Worm (Caenorhabditis elegans) whole organism, L1 larva: ENCODE data around the gene F52H2.5.
A peak's percentile ranks its signal among the peaks of the same experiment; 100 is the strongest.

Experiments used
- C16A3.4 ChIP-seq: fragments of 150-350 bp; optimal IDR thresholded peaks from 2 replicates; lab custom pipeline; 2014; ENCODE audit warnings: missing biosample characterization, missing genetic modification characterization
- F16B12.6 ChIP-seq: fragments of 150-350 bp; optimal IDR thresholded peaks from 2 replicates; lab custom pipeline; 2014; ENCODE audit warnings: missing biosample characterization, missing genetic modification characterization
- aha-1 ChIP-seq: fragments of 150-350 bp; optimal IDR thresholded peaks from 2 replicates; lab custom pipeline; 2014; ENCODE audit warnings: missing biosample characterization, missing genetic modification characterization
- aly-2 ChIP-seq: fragments of 150-350 bp; optimal IDR thresholded peaks from 2 replicates; lab custom pipeline; 2014; ENCODE audit warnings: missing biosample characterization, missing genetic modification characterization
- blmp-1 ChIP-seq: fragments of 150-350 bp; optimal IDR thresholded peaks from 2 replicates; lab custom pipeline; 2014; ENCODE audit warnings: missing biosample characterization, missing genetic modification characterization
- ceh-63 ChIP-seq: fragments of 200-800 bp; sonication (Bioruptor generic); optimal IDR thresholded peaks from 2 replicates; lab custom pipeline; 2018; ENCODE audit warnings: mild to moderate bottlenecking, missing genetic modification characterization, missing compliant biosample characterization
- dsc-1 ChIP-seq: sonication (generic microtip); optimal IDR thresholded peaks from 2 replicates; lab custom pipeline; 2016; ENCODE audit warnings: mild to moderate bottlenecking, missing genetic modification characterization, missing compliant biosample characterization
- efl-1 ChIP-seq, 4 experiments: fragments of 150-350 bp; optimal IDR thresholded peaks in 3 of 4; peaks in 1 of 4; 1 replicate in 1 of 4; 2 replicates in 3 of 4; lab custom pipeline; 2014; ENCODE audit warnings: missing biosample characterization in 2 of 4, missing genetic modification characterization in 2 of 4, missing genetic modification reagents in 2 of 4
- efl-3 ChIP-seq: fragments of 200-800 bp; sonication (Bioruptor generic); optimal IDR thresholded peaks from 2 replicates; lab custom pipeline; 2018; ENCODE audit warnings: mild to moderate bottlenecking, missing genetic modification characterization, missing compliant biosample characterization
- elt-3 ChIP-seq, 6 experiments: fragments of 150-350 bp in 1 of 6; sonication (generic microtip); optimal IDR thresholded peaks; 2 replicates each; lab custom pipeline; 2017 to 2018; ENCODE audit warnings: missing biosample characterization in 6 of 6, missing genetic modification characterization in 6 of 6, inconsistent platforms in 1 of 6
- ets-5 ChIP-seq: fragments of 200-800 bp; sonication (Bioruptor generic); IDR thresholded peaks from 2 replicates; pipeline ENCODE4 v1.3.6; 2022; ENCODE audit warnings: missing genetic modification characterization, missing compliant biosample characterization
- fkh-8 ChIP-seq: sonication (generic microtip); optimal IDR thresholded peaks from 2 replicates; lab custom pipeline; 2016; ENCODE audit warnings: mild to moderate bottlenecking, missing genetic modification characterization, missing compliant biosample characterization
- fos-1 ChIP-seq: fragments of 150-350 bp; optimal IDR thresholded peaks from 2 replicates; lab custom pipeline; 2014; ENCODE audit warnings: missing biosample characterization, missing genetic modification characterization
- grh-1 ChIP-seq: fragments of 200-800 bp; sonication (Bioruptor generic); IDR thresholded peaks from 2 replicates; pipeline ENCODE4 v1.3.6; 2022; ENCODE audit warnings: missing genetic modification reagents, missing genetic modification characterization, missing compliant biosample characterization
- hlh-4 ChIP-seq: sonication (generic microtip); optimal IDR thresholded peaks from 2 replicates; lab custom pipeline; 2016; ENCODE audit warnings: mild to moderate bottlenecking, missing genetic modification characterization, missing compliant biosample characterization
- irx-1 ChIP-seq: sonication (generic microtip); optimal IDR thresholded peaks from 2 replicates; lab custom pipeline; 2016; ENCODE audit warnings: missing genetic modification characterization, missing compliant biosample characterization
- jun-1 ChIP-seq: fragments of 150-350 bp; optimal IDR thresholded peaks from 2 replicates; lab custom pipeline; 2014; ENCODE audit warnings: missing biosample characterization, missing genetic modification reagents, missing genetic modification characterization
- lin-14 ChIP-seq: fragments of 200-800 bp; sonication (Bioruptor generic); optimal IDR thresholded peaks from 2 replicates; lab custom pipeline; 2018; ENCODE audit warnings: mild to moderate bottlenecking, missing genetic modification characterization, moderate library complexity, missing compliant biosample characterization
- lin-35 ChIP-seq, 2 experiments: fragments of 150-350 bp; optimal IDR thresholded peaks; 2 replicates each; lab custom pipeline; 2014; ENCODE audit warnings: missing biosample characterization in 2 of 2, missing genetic modification characterization in 2 of 2, missing genetic modification reagents in 2 of 2
- lin-39 ChIP-seq: fragments of 150-350 bp; optimal IDR thresholded peaks from 2 replicates; lab custom pipeline; 2014; ENCODE audit warnings: missing biosample characterization, missing genetic modification reagents, missing genetic modification characterization
- lir-3 ChIP-seq: sonication (generic microtip); optimal IDR thresholded peaks from 2 replicates; lab custom pipeline; 2016; ENCODE audit warnings: mild to moderate bottlenecking, missing genetic modification characterization, moderate library complexity, missing compliant biosample characterization; ENCODE audit not compliant: poor library complexity
- lsy-2 ChIP-seq, 2 experiments: fragments of 150-350 bp; optimal IDR thresholded peaks; 2 replicates each; lab custom pipeline; 2014; ENCODE audit warnings: missing biosample characterization in 2 of 2, missing genetic modification characterization in 2 of 2
- mab-9 ChIP-seq: fragments of 200-800 bp; sonication (Bioruptor generic); IDR thresholded peaks from 2 replicates; pipeline ENCODE4 v1.3.6; 2022; ENCODE audit warnings: missing genetic modification reagents, missing genetic modification characterization, missing compliant biosample characterization
- mdl-1 ChIP-seq, 2 experiments: fragments of 150-350 bp; optimal IDR thresholded peaks; 2 replicates each; lab custom pipeline; 2014 to 2017; ENCODE audit warnings: missing biosample characterization in 2 of 2, missing genetic modification characterization in 2 of 2, inconsistent platforms in 1 of 2
- mef-2 ChIP-seq: fragments of 150-350 bp; optimal IDR thresholded peaks from 2 replicates; lab custom pipeline; 2014; ENCODE audit warnings: missing biosample characterization, missing genetic modification characterization
- nhr-11 ChIP-seq: fragments of 150-350 bp; optimal IDR thresholded peaks from 2 replicates; lab custom pipeline; 2014; ENCODE audit warnings: missing biosample characterization, missing genetic modification characterization
- nhr-12 ChIP-seq: sonication (generic microtip); optimal IDR thresholded peaks from 2 replicates; lab custom pipeline; 2017; ENCODE audit warnings: missing biosample characterization, missing genetic modification characterization
- nhr-19 ChIP-seq: fragments of 200-800 bp; sonication (Bioruptor generic); conservative IDR thresholded peaks from 2 replicates; pipeline ENCODE4 v1.3.6; 2022; ENCODE audit warnings: missing genetic modification characterization, missing compliant biosample characterization
- nhr-20 ChIP-seq: sonication (generic microtip); optimal IDR thresholded peaks from 2 replicates; lab custom pipeline; 2016; ENCODE audit warnings: mild to moderate bottlenecking, missing genetic modification characterization, missing compliant biosample characterization
- nhr-47 ChIP-seq: sonication (generic microtip); optimal IDR thresholded peaks from 2 replicates; lab custom pipeline; 2016; ENCODE audit warnings: mild to moderate bottlenecking, missing genetic modification characterization, moderate library complexity, missing compliant biosample characterization
- nhr-71 ChIP-seq: sonication (generic microtip); optimal IDR thresholded peaks from 2 replicates; lab custom pipeline; 2016; ENCODE audit warnings: mild to moderate bottlenecking, missing genetic modification characterization, moderate library complexity, missing compliant biosample characterization
- nhr-76 ChIP-seq: sonication (generic microtip); optimal IDR thresholded peaks from 2 replicates; lab custom pipeline; 2017; ENCODE audit warnings: missing biosample characterization, missing genetic modification characterization
- nhr-77 ChIP-seq: fragments of 150-350 bp; optimal IDR thresholded peaks from 2 replicates; lab custom pipeline; 2014; ENCODE audit warnings: missing biosample characterization, missing genetic modification characterization
- nhr-85 ChIP-seq: sonication (generic microtip); peaks from one replicate; lab custom pipeline; 2016; ENCODE audit warnings: missing genetic modification characterization, inconsistent platforms, missing compliant biosample characterization
- nhr-90 ChIP-seq: sonication (generic microtip); optimal IDR thresholded peaks from 2 replicates; lab custom pipeline; 2016; ENCODE audit warnings: mild to moderate bottlenecking, missing genetic modification characterization, missing compliant biosample characterization; ENCODE audit not compliant: poor library complexity
- pax-3 ChIP-seq: fragments of 200-800 bp; sonication (Bioruptor generic); optimal IDR thresholded peaks from 2 replicates; lab custom pipeline; 2018; ENCODE audit warnings: mild to moderate bottlenecking, missing genetic modification characterization, moderate library complexity, missing compliant biosample characterization
- rnt-1 ChIP-seq: sonication (generic microtip); optimal IDR thresholded peaks from 2 replicates; lab custom pipeline; 2016; ENCODE audit warnings: mild to moderate bottlenecking, missing genetic modification characterization, moderate library complexity, missing compliant biosample characterization
- skn-1 ChIP-seq: fragments of 150-350 bp; optimal IDR thresholded peaks from 2 replicates; lab custom pipeline; 2014; ENCODE audit warnings: missing biosample characterization, missing genetic modification characterization
- snpc-4 ChIP-seq: fragments of 150-350 bp; optimal IDR thresholded peaks from 2 replicates; lab custom pipeline; 2014; ENCODE audit warnings: missing biosample characterization, missing genetic modification characterization
- snu-23 ChIP-seq: sonication (generic microtip); optimal IDR thresholded peaks from 2 replicates; lab custom pipeline; 2016; ENCODE audit warnings: missing genetic modification characterization, missing compliant biosample characterization
- sptf-1 ChIP-seq: fragments of 150-350 bp; optimal IDR thresholded peaks from 2 replicates; lab custom pipeline; 2014; ENCODE audit warnings: missing biosample characterization, missing genetic modification characterization
- swsn-7 ChIP-seq: sonication (generic microtip); optimal IDR thresholded peaks from 2 replicates; lab custom pipeline; 2016; ENCODE audit warnings: missing genetic modification characterization, missing compliant biosample characterization
- tbx-2 ChIP-seq: sonication (generic microtip); optimal IDR thresholded peaks from 2 replicates; lab custom pipeline; 2016; ENCODE audit warnings: missing genetic modification characterization, missing compliant biosample characterization
- unc-30 ChIP-seq: sonication (generic microtip); optimal IDR thresholded peaks from 2 replicates; lab custom pipeline; 2017; ENCODE audit warnings: missing biosample characterization, missing genetic modification characterization
- unc-98 ChIP-seq: fragments of 200-800 bp; sonication (Bioruptor generic); IDR thresholded peaks from 2 replicates; pipeline ENCODE4 v1.3.6; 2022; ENCODE audit warnings: missing genetic modification characterization, missing compliant biosample characterization
- vab-15 ChIP-seq: sonication (generic microtip); optimal IDR thresholded peaks from 2 replicates; lab custom pipeline; 2017; ENCODE audit warnings: missing genotype, mild to moderate bottlenecking, missing genetic modification characterization, missing compliant biosample characterization
- zag-1 ChIP-seq: fragments of 150-350 bp; optimal IDR thresholded peaks from 2 replicates; lab custom pipeline; 2014; ENCODE audit warnings: missing biosample characterization, missing genetic modification characterization

F52H2.5 gene

DNA sequence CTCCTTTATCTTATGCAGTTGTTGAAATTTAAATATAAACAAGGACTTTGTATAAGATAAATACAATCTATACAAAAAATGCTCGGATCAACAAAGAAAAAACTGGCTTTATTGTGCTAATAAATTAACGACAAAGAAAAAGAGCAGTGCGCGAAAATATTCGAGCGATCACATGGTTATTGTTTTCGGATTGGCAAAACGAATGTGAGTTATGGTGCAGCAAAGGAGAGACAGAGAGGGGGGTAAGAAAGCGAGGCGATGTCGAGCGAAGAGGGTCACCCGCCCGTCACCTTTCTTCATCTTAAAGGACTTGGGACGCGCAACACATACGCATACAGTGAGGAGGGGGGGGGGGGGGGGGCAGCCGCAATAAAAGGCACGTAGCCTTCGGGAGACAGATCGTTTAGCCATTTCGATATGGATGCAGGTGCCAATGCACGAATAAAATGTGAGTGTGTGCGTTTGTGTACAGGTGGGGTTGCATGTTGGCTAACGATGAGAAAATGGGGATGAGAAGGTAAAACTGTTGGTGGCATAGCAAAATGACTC, 23.3 kb upstream of the F52H2.5 start:
- TF ChIP-seq nhr-19 (GFP tag; lab: Robert Waterston, UW): peak; percentile 11; the same call in 1 of the 2 replicates
- peak; percentile 18 for TF ChIP-seq nhr-47
- no peak for TF ChIP-seq mef-2 (tag; lab: Kevin White, UChicago)
- TF ChIP-seq snu-23 (GFP tag; lab: Kevin White, UChicago): peak; percentile 3
- TF ChIP-seq skn-1 (tag; lab: Kevin White, UChicago): peak; percentile 22
- no peak for TF ChIP-seq efl-1 (optimal IDR thresholded peaks at IDR 0.05; lab: Kevin White, UChicago)
- peak in 1 of 2 experiments; percentile 8 for TF ChIP-seq efl-1 (GFP tag; optimal IDR thresholded peaks at IDR 0.05 in 1 of 2; lab: Kevin White, UChicago)
- TF ChIP-seq nhr-90: peak; percentile 31
- no peak for TF ChIP-seq mab-9 (GFP tag; lab: Robert Waterston, UW)
- TF ChIP-seq nhr-71: peak; percentile 13
- no peak for TF ChIP-seq fkh-8 (tag; lab: Kevin White, UChicago)
- TF ChIP-seq lsy-2 (tag; optimal IDR thresholded peaks at IDR 0.05; lab: Kevin White, UChicago): no peak
- peak; percentile 0 for TF ChIP-seq nhr-20
- TF ChIP-seq grh-1 (GFP tag; lab: Robert Waterston, UW): 0 out of 2 replicates have a peak, but pooled peaks have one; percentile 32
- TF ChIP-seq nhr-85 (tag; lab: Kevin White, UChicago): peak; percentile 86
- peak; percentile 59 for TF ChIP-seq lin-14 (GFP tag; lab: Kevin White, UChicago)
- TF ChIP-seq aly-2 (tag; lab: Kevin White, UChicago): no peak

DNA sequence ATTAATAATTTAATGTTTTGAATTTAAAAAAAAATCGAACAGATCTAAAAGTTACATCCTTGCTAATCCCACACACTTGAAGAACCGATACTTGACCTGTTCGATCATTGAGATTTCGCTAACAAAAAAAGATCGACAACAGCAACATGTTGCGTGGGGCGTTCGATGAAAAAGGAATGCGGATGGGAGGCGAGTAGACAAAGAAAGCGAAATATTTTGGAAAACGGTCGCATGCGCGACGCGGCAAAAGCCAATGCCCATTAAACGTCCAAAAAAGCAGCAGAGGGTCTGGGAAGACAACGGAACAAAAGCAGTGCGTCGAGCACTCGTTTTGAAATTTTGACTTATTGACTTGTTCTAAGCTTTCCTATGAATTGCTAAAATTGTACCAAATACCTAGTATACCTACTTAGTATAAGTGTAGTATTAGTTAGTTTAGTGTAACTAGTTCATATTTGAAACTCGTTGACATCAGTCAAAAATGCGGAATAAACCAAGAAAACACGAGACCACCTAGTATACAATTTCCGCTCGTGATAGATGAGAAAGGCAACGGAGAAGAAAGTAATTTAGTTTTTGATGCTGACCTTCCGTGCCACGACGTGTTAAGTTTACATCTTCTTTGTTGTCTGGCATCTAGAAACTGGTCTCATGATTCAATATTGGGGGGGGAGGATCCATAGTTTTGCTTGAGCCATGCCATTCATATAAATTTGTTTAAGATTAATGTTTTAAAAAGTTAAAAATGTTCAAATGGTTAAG, 22.1 kb upstream of the F52H2.5 start:
- no peak for TF ChIP-seq zag-1 (tag; lab: Kevin White, UChicago)
- no peak for TF ChIP-seq snpc-4 (tag; lab: Kevin White, UChicago)
- TF ChIP-seq efl-1 (optimal IDR thresholded peaks at IDR 0.05; lab: Kevin White, UChicago): no peak
- TF ChIP-seq efl-1 (GFP tag; optimal IDR thresholded peaks at IDR 0.05 in 1 of 2; lab: Kevin White, UChicago): no peak
- TF ChIP-seq nhr-71: peak; percentile 70
- no peak for TF ChIP-seq hlh-4 (tag; lab: Kevin White, UChicago)
- TF ChIP-seq unc-98 (GFP tag; lab: Robert Waterston, UW): no peak
- no peak for TF ChIP-seq ets-5 (GFP tag; lab: Robert Waterston, UW)
- TF ChIP-seq ceh-63 (GFP tag; lab: Kevin White, UChicago): no peak
- TF ChIP-seq irx-1 (tag; lab: Kevin White, UChicago): no peak
- no peak for TF ChIP-seq jun-1
- peak; percentile 7 for TF ChIP-seq C16A3.4 (tag; lab: Kevin White, UChicago)
- peak; percentile 73 for TF ChIP-seq nhr-20
- peak; percentile 65 for TF ChIP-seq skn-1 (tag; lab: Kevin White, UChicago)
- TF ChIP-seq dsc-1 (tag; lab: Kevin White, UChicago): no peak
- no peak for TF ChIP-seq nhr-76
- 0 out of 2 replicates have a peak, but pooled peaks have one; percentile 12 for TF ChIP-seq nhr-19 (GFP tag; lab: Robert Waterston, UW)
- no peak for TF ChIP-seq efl-3 (GFP tag; lab: Kevin White, UChicago)
- TF ChIP-seq snu-23 (GFP tag; lab: Kevin White, UChicago): peak; percentile 69
- TF ChIP-seq rnt-1 (tag; lab: Kevin White, UChicago): no peak
- TF ChIP-seq fos-1: no peak
- TF ChIP-seq nhr-12 (tag; lab: Kevin White, UChicago): no peak
- TF ChIP-seq unc-30 (tag; lab: Kevin White, UChicago): no peak
- peak; percentile 32 for TF ChIP-seq nhr-90
- TF ChIP-seq blmp-1 (tag; lab: Kevin White, UChicago): peak; percentile 46
- TF ChIP-seq nhr-77 (tag; lab: Kevin White, UChicago): no peak
- no peak for TF ChIP-seq fkh-8 (tag; lab: Kevin White, UChicago)
- peak; percentile 63 for TF ChIP-seq vab-15 (tag; lab: Kevin White, UChicago)
- TF ChIP-seq swsn-7 (tag; lab: Kevin White, UChicago): no peak
- TF ChIP-seq tbx-2 (tag; lab: Kevin White, UChicago): peak; percentile 8
- no peak for TF ChIP-seq sptf-1 (tag; lab: Kevin White, UChicago)
- no peak for TF ChIP-seq mab-9 (GFP tag; lab: Robert Waterston, UW)
- TF ChIP-seq lir-3 (tag; lab: Kevin White, UChicago): peak; percentile 2
- TF ChIP-seq lsy-2 (tag; optimal IDR thresholded peaks at IDR 0.05; lab: Kevin White, UChicago): peak in 1 of 2 experiments; percentile 10
- no peak for TF ChIP-seq pax-3 (tag; lab: Kevin White, UChicago)
- TF ChIP-seq aha-1 (tag; lab: Kevin White, UChicago): no peak
- TF ChIP-seq lin-35 (GFP tag; optimal IDR thresholded peaks at IDR 0.05; lab: Kevin White, UChicago): peak in 1 of 2 experiments; percentile 59
- TF ChIP-seq nhr-11: no peak
- TF ChIP-seq elt-3 (tag; optimal IDR thresholded peaks at IDR 0.05; lab: Kevin White, UChicago): peak in 2 of 6 experiments; percentile 52 to 61
- no peak for TF ChIP-seq lin-39 (tag; lab: Kevin White, UChicago)
- peak in 1 of 2 experiments; percentile 56 for TF ChIP-seq mdl-1 (tag; optimal IDR thresholded peaks at IDR 0.05; lab: Kevin White, UChicago)
- TF ChIP-seq nhr-85 (tag; lab: Kevin White, UChicago): peak; percentile 91
- TF ChIP-seq F16B12.6: no peak
